Fruit fly (Drosophila melanogaster) whole organism, embryonic: ENCODE measurements around the gene Exn.

Experiments used
- Abd-B ChIP-seq: fragments of 200-800 bp; sonication (Bioruptor generic); optimal IDR thresholded peaks from 2 replicates; lab custom pipeline; 2018; ENCODE audit warnings: missing biosample characterization, mild to moderate bottlenecking, missing genetic modification characterization, moderate library complexity
- B-H1 ChIP-seq: fragments of 200-800 bp; sonication (Bioruptor generic); IDR thresholded peaks from 3 replicates; pipeline ENCODE4 v1.3.6; 2022; ENCODE audit warnings: missing biosample characterization, missing genetic modification characterization
- B-H2 ChIP-seq: fragments of 200-800 bp; sonication (Bioruptor generic); optimal IDR thresholded peaks from 2 replicates; lab custom pipeline; 2018; ENCODE audit warnings: missing biosample characterization, mild to moderate bottlenecking, missing genetic modification characterization
- CG10267 ChIP-seq: fragments of 200-800 bp; sonication (Bioruptor generic); optimal IDR thresholded peaks from 2 replicates; lab custom pipeline; 2018; ENCODE audit warnings: missing biosample characterization, mild to moderate bottlenecking, missing genetic modification characterization, moderate library complexity
- CG11456 ChIP-seq: fragments of 200-800 bp; sonication (Bioruptor generic); IDR thresholded peaks from 3 replicates; pipeline ENCODE4 v1.3.6; 2022; ENCODE audit warnings: missing biosample characterization, missing genetic modification characterization
- CG12236 ChIP-seq: fragments of 200-800 bp; sonication (Bioruptor generic); optimal IDR thresholded peaks from 2 replicates; lab custom pipeline; 2016; ENCODE audit warnings: missing biosample characterization, missing genetic modification characterization
- CG14667 ChIP-seq: fragments of 200-800 bp; sonication (Bioruptor generic); IDR thresholded peaks from 2 replicates; pipeline ENCODE4 v1.3.6; 2022; ENCODE audit warnings: missing biosample characterization, missing genetic modification characterization
- CG14860 ChIP-seq: fragments of 200-800 bp; sonication (Bioruptor generic); IDR thresholded peaks from 3 replicates; pipeline ENCODE4 v1.3.6; 2022; ENCODE audit warnings: missing biosample characterization, missing genetic modification characterization; ENCODE audit not compliant: partially characterized antibody
- CG15073 ChIP-seq: fragments of 200-800 bp; sonication (Bioruptor generic); optimal IDR thresholded peaks from 2 replicates; lab custom pipeline; 2016; ENCODE audit warnings: missing biosample characterization, missing genetic modification characterization
- CG1647 ChIP-seq: fragments of 200-800 bp; sonication (Bioruptor generic); optimal IDR thresholded peaks from 3 replicates; lab custom pipeline; 2016; ENCODE audit warnings: missing biosample characterization, missing genetic modification characterization
- CG17829 ChIP-seq: fragments of 200-800 bp; optimal IDR thresholded peaks from 2 replicates; lab custom pipeline; 2019; ENCODE audit warnings: missing biosample characterization, mild to moderate bottlenecking, missing genetic modification characterization, moderate library complexity
- CG18011 ChIP-seq: fragments of 200-800 bp; sonication (Bioruptor generic); optimal IDR thresholded peaks from 2 replicates; lab custom pipeline; 2017; ENCODE audit warnings: missing biosample characterization, missing genetic modification characterization, mild to moderate bottlenecking, moderate library complexity, missing genotype
- CG2129 ChIP-seq: fragments of 200-800 bp; sonication (Bioruptor generic); IDR thresholded peaks from 2 replicates; pipeline ENCODE4 v1.3.6; 2022; ENCODE audit warnings: missing biosample characterization, missing genetic modification characterization; ENCODE audit not compliant: partially characterized antibody
- CG2199 ChIP-seq: fragments of 200-800 bp; sonication (Bioruptor generic); IDR thresholded peaks from 3 replicates; pipeline ENCODE4 v1.3.6; 2022; ENCODE audit warnings: missing biosample characterization, missing genetic modification characterization
- CG2202 ChIP-seq: fragments of 200-800 bp; sonication (Bioruptor generic); optimal IDR thresholded peaks from 2 replicates; lab custom pipeline; 2018; ENCODE audit warnings: missing biosample characterization, mild to moderate bottlenecking, missing genetic modification characterization
- CG34422 ChIP-seq: fragments of 200-800 bp; sonication (Bioruptor generic); IDR thresholded peaks from 3 replicates; pipeline ENCODE4 v1.3.6; 2022; ENCODE audit warnings: missing biosample characterization, missing genetic modification characterization
- CG6175 ChIP-seq: fragments of 200-800 bp; sonication (Bioruptor generic); IDR thresholded peaks from 3 replicates; pipeline ENCODE4 v1.3.6; 2022; ENCODE audit warnings: missing biosample characterization, missing genetic modification characterization
- D19A ChIP-seq: fragments of 200-800 bp; optimal IDR thresholded peaks from 3 replicates; lab custom pipeline; 2019; ENCODE audit warnings: missing biosample characterization, mild to moderate bottlenecking, missing genetic modification characterization, moderate library complexity
- D19B ChIP-seq: fragments of 200-800 bp; sonication (Bioruptor generic); optimal IDR thresholded peaks from 2 replicates; lab custom pipeline; 2017; ENCODE audit warnings: missing biosample characterization, mild to moderate bottlenecking, missing genetic modification characterization
- Dbx ChIP-seq: fragments of 200-800 bp; sonication (Bioruptor generic); IDR thresholded peaks from 3 replicates; pipeline ENCODE4 v1.3.6; 2022; ENCODE audit warnings: missing biosample characterization, missing genetic modification characterization
- Dfd ChIP-seq, 2 experiments: fragments of >200 bp; optimal IDR thresholded peaks; 2 replicates each; lab custom pipeline; 2017; ENCODE audit warnings: missing biosample characterization in 2 of 2, missing genetic modification characterization in 2 of 2
- Dll ChIP-seq: fragments of 200-800 bp; sonication (Bioruptor generic); IDR thresholded peaks from 4 replicates; pipeline ENCODE4 v1.3.6; 2022; ENCODE audit warnings: missing biosample characterization, missing genetic modification characterization; ENCODE audit not compliant: partially characterized antibody
- Eip74EF ChIP-seq, 2 experiments: fragments of 200-800 bp in 1 of 2; fragments of >200 bp in 1 of 2; sonication (Bioruptor generic) in 1 of 2; optimal IDR thresholded peaks; 2 replicates each; lab custom pipeline; 2017 to 2019; ENCODE audit warnings: missing biosample characterization in 2 of 2, missing genetic modification characterization in 2 of 2, mild to moderate bottlenecking in 1 of 2, moderate library complexity in 1 of 2
- H15 ChIP-seq: fragments of 200-800 bp; sonication (Bioruptor generic); IDR thresholded peaks from 3 replicates; pipeline ENCODE4 v1.3.6; 2022; ENCODE audit warnings: missing biosample characterization, missing genetic modification characterization
- HHEX ChIP-seq: fragments of 200-800 bp; sonication (Bioruptor generic); optimal IDR thresholded peaks from 3 replicates; lab custom pipeline; 2017; ENCODE audit warnings: missing biosample characterization, mild to moderate bottlenecking, missing genetic modification characterization, missing genetic modification reagents
- MBD-R2 ChIP-seq: fragments of 200-800 bp; sonication (Bioruptor generic); IDR thresholded peaks from 2 replicates; pipeline ENCODE4 v1.3.6; 2022; ENCODE audit warnings: missing biosample characterization, missing genetic modification characterization
- MESR4 ChIP-seq: fragments of 200-800 bp; sonication (Bioruptor generic); optimal IDR thresholded peaks from 2 replicates; lab custom pipeline; 2018; ENCODE audit warnings: missing biosample characterization, mild to moderate bottlenecking, missing genetic modification characterization, moderate library complexity
- Med ChIP-seq: fragments of 200-800 bp; sonication (Bioruptor generic); peaks from one replicate; lab custom pipeline; 2016; ENCODE audit warnings: missing biosample characterization, missing genetic modification characterization, mild to moderate bottlenecking, inconsistent platforms, moderate library complexity
- NC2α ChIP-seq: fragments of 200-800 bp; sonication (Bioruptor generic); optimal IDR thresholded peaks from 2 replicates; lab custom pipeline; 2016; ENCODE audit warnings: missing biosample characterization, missing genetic modification characterization
- Oli ChIP-seq: fragments of 200-800 bp; sonication (Bioruptor generic); optimal IDR thresholded peaks from 2 replicates; lab custom pipeline; 2018; ENCODE audit warnings: missing biosample characterization, mild to moderate bottlenecking, missing genetic modification characterization, moderate library complexity
- Opbp ChIP-seq: fragments of 200-800 bp; sonication (Bioruptor generic); IDR thresholded peaks from 3 replicates; pipeline ENCODE4 v1.3.6; 2022; ENCODE audit warnings: missing biosample characterization, missing genetic modification characterization; ENCODE audit not compliant: partially characterized antibody
- Poxn ChIP-seq: fragments of 200-800 bp; sonication (Bioruptor generic); IDR thresholded peaks from 2 replicates; pipeline ENCODE4 v1.3.6; 2022; ENCODE audit warnings: missing biosample characterization, missing genetic modification characterization
- Sry-δ ChIP-seq: fragments of 200-800 bp; sonication (Bioruptor generic); optimal IDR thresholded peaks from 2 replicates; lab custom pipeline; 2016; ENCODE audit warnings: missing biosample characterization, missing genetic modification characterization
- Tbp ChIP-seq: fragments of >200 bp; optimal IDR thresholded peaks from 2 replicates; lab custom pipeline; 2018; ENCODE audit warnings: missing biosample characterization, missing genetic modification characterization
- Xrp1 ChIP-seq: fragments of 200-800 bp; sonication (Bioruptor generic); IDR thresholded peaks from 2 replicates; pipeline ENCODE4 v1.3.6; 2022; ENCODE audit warnings: missing biosample characterization, missing genetic modification characterization
- bsh ChIP-seq, 2 experiments: fragments of 200-800 bp; sonication (Bioruptor generic); optimal IDR thresholded peaks; 2 replicates each; lab custom pipeline; 2017 to 2018; ENCODE audit warnings: mild to moderate bottlenecking in 2 of 2, missing biosample characterization in 2 of 2, missing genetic modification characterization in 2 of 2, moderate library complexity in 1 of 2
- caup ChIP-seq: fragments of 200-800 bp; sonication (Bioruptor generic); optimal IDR thresholded peaks from 3 replicates; lab custom pipeline; 2017; ENCODE audit warnings: missing biosample characterization, mild to moderate bottlenecking, missing genetic modification characterization, moderate library complexity; ENCODE audit not compliant: severe bottlenecking
- dimm ChIP-seq: fragments of 200-800 bp; sonication (Bioruptor generic); IDR thresholded peaks from 2 replicates; pipeline ENCODE4 v1.3.6; 2022; ENCODE audit warnings: missing biosample characterization, missing genetic modification characterization
- ham ChIP-seq: fragments of 200-800 bp; sonication (Bioruptor generic); IDR thresholded peaks from 2 replicates; pipeline ENCODE4 v1.3.6; 2022; ENCODE audit warnings: missing biosample characterization, missing genetic modification characterization
- hkb ChIP-seq, 2 experiments: fragments of 200-800 bp in 1 of 2; fragments of >200 bp in 1 of 2; sonication (Bioruptor generic) in 1 of 2; IDR thresholded peaks in 1 of 2; optimal IDR thresholded peaks in 1 of 2; 2 replicates each; pipeline versions ENCODE4 v1.3.6 to Lab custom; 2017 to 2022; ENCODE audit warnings: missing biosample characterization in 1 of 2, missing genetic modification characterization in 1 of 2
- inv ChIP-seq: fragments of 200-800 bp; sonication (Bioruptor generic); IDR thresholded peaks from 2 replicates; pipeline ENCODE4 v1.3.6; 2022; ENCODE audit warnings: missing biosample characterization, missing genetic modification characterization; ENCODE audit not compliant: partially characterized antibody
- jumu ChIP-seq: fragments of 200-800 bp; sonication (Bioruptor generic); optimal IDR thresholded peaks from 3 replicates; lab custom pipeline; 2016; ENCODE audit warnings: missing biosample characterization, missing genetic modification characterization
- lbe ChIP-seq: fragments of 200-800 bp; sonication (Bioruptor generic); optimal IDR thresholded peaks from 2 replicates; lab custom pipeline; 2016; ENCODE audit warnings: missing biosample characterization, mild to moderate bottlenecking, missing genetic modification characterization
- pan ChIP-seq, 4 experiments: fragments of >200 bp in 3 of 4; fragments of 200-800 bp in 1 of 4; sonication (Bioruptor generic) in 1 of 4; optimal IDR thresholded peaks in 3 of 4; IDR thresholded peaks in 1 of 4; 2 replicates each; pipeline versions ENCODE4 v1.3.6 to Lab custom; 2017 to 2022; ENCODE audit warnings: missing biosample characterization in 2 of 4, missing genetic modification characterization in 2 of 4, mixed read lengths in 1 of 4
- pnt ChIP-seq: fragments of 200-800 bp; sonication (Bioruptor generic); optimal IDR thresholded peaks from 3 replicates; lab custom pipeline; 2016; ENCODE audit warnings: missing biosample characterization, missing genetic modification characterization
- pzg ChIP-seq: fragments of 200-800 bp; sonication (Bioruptor generic); optimal IDR thresholded peaks from 3 replicates; lab custom pipeline; 2018; ENCODE audit warnings: missing biosample characterization, mild to moderate bottlenecking, missing genetic modification characterization, moderate library complexity
- salm ChIP-seq: fragments of 200-800 bp; sonication (Bioruptor generic); optimal IDR thresholded peaks from 2 replicates; lab custom pipeline; 2018; ENCODE audit warnings: missing biosample characterization, mild to moderate bottlenecking, missing genetic modification characterization
- slbo ChIP-seq: fragments of 200-800 bp; sonication (Bioruptor generic); IDR thresholded peaks from 2 replicates; pipeline ENCODE4 v1.3.6; 2022; ENCODE audit warnings: missing biosample characterization, missing genetic modification characterization
- trem ChIP-seq: fragments of 200-800 bp; optimal IDR thresholded peaks from 3 replicates; lab custom pipeline; 2019; ENCODE audit warnings: missing biosample characterization, mild to moderate bottlenecking, missing genetic modification characterization, moderate library complexity
- vvl ChIP-seq: fragments of 200-800 bp; sonication (Bioruptor generic); IDR thresholded peaks from 2 replicates; pipeline ENCODE4 v1.3.6; 2022; ENCODE audit warnings: missing biosample characterization, missing genetic modification characterization

Exn gene

dm6 chr3L:17016576-17016917 lies 46.7 kb downstream of the Exn start (continued):
- TF ChIP-seq Dbx (GFP tag; lab: Robert Waterston, UW): no peak
- no peak for TF ChIP-seq Eip74EF (GFP tag; optimal IDR thresholded peaks at IDR 0.05; lab: Kevin White, UChicago)
- no peak for TF ChIP-seq Sry-δ
- no peak for TF ChIP-seq Dfd (GFP tag; optimal IDR thresholded peaks at IDR 0.05; lab: Kevin White, UChicago)
- no peak for TF ChIP-seq slbo (GFP tag; lab: Robert Waterston, UW)
- no peak for TF ChIP-seq CG2129 (GFP tag; lab: Robert Waterston, UW)
- no peak for TF ChIP-seq CG10267 (tag; lab: Kevin White, UChicago)
- no peak for TF ChIP-seq CG6175
- no peak for TF ChIP-seq hkb (optimal IDR thresholded peaks at IDR 0.05; lab: Kevin White, UChicago)
- TF ChIP-seq hkb (GFP tag; IDR thresholded peaks at IDR 0.05; lab: Robert Waterston, UW): no peak
- TF ChIP-seq inv (GFP tag; lab: Robert Waterston, UW): no peak
- no peak for TF ChIP-seq Tbp
- TF ChIP-seq CG11456 (GFP tag; lab: Robert Waterston, UW): no peak
- TF ChIP-seq dimm (GFP tag; lab: Robert Waterston, UW): no peak
- no peak for TF ChIP-seq Poxn (GFP tag; lab: Robert Waterston, UW)
- TF ChIP-seq Opbp (GFP tag; lab: Robert Waterston, UW): peak; percentile 61; the same call in 1 of the 3 replicates
- no peak for TF ChIP-seq CG12236 (GFP tag; lab: Kevin White, UChicago)
- no peak for TF ChIP-seq CG15073
- TF ChIP-seq CG2202: no peak
- 0 out of 4 replicates have a peak, but pooled peaks have one; percentile 1 for TF ChIP-seq Dll (GFP tag; lab: Robert Waterston, UW)
- TF ChIP-seq H15 (GFP tag; lab: Robert Waterston, UW): no peak
- no peak for TF ChIP-seq CG1647 (GFP tag; lab: Kevin White, UChicago)
- no peak for TF ChIP-seq pzg (GFP tag; lab: Kevin White, UChicago)
- TF ChIP-seq pan (optimal IDR thresholded peaks at IDR 0.05; lab: Kevin White, UChicago): no peak
- peak in 1 of 2 experiments; percentile 1 for TF ChIP-seq pan (GFP tag; optimal IDR thresholded peaks at IDR 0.05 in 1 of 2, IDR thresholded peaks at IDR 0.05 in 1 of 2)
- no peak for TF ChIP-seq CG14667 (GFP tag; lab: Robert Waterston, UW)
- no peak for TF ChIP-seq ham (GFP tag; lab: Robert Waterston, UW)
- no peak for TF ChIP-seq CG17829 (tag; lab: Kevin White, UChicago)
- no peak for TF ChIP-seq D19A (tag; lab: Kevin White, UChicago)
- TF ChIP-seq MESR4 (GFP tag; lab: Kevin White, UChicago): peak; percentile 52
- TF ChIP-seq bsh (GFP tag; optimal IDR thresholded peaks at IDR 0.05; lab: Kevin White, UChicago): no peak
- TF ChIP-seq Abd-B (GFP tag; lab: Kevin White, UChicago): no peak
- no peak for TF ChIP-seq CG18011 (GFP tag; lab: Kevin White, UChicago)
- TF ChIP-seq CG34422 (GFP tag; lab: Robert Waterston, UW): no peak; the same call in 2 of the 3 replicates
- TF ChIP-seq NC2α (GFP tag; lab: Kevin White, UChicago): no peak
- no peak for TF ChIP-seq B-H1 (GFP tag; lab: Robert Waterston, UW)
- TF ChIP-seq jumu: no peak
- TF ChIP-seq Xrp1 (GFP tag; lab: Robert Waterston, UW): no peak
- TF ChIP-seq salm (tag; lab: Kevin White, UChicago): no peak
- TF ChIP-seq trem (tag; lab: Kevin White, UChicago): no peak
- TF ChIP-seq pnt: no peak
- peak; percentile 53 for TF ChIP-seq MBD-R2 (GFP tag; lab: Robert Waterston, UW)
- TF ChIP-seq HHEX: no peak
- no peak for TF ChIP-seq caup
- TF ChIP-seq vvl (GFP tag; lab: Robert Waterston, UW): no peak
- TF ChIP-seq lbe (GFP tag; lab: Kevin White, UChicago): no peak
- no peak for TF ChIP-seq Oli
- 0 out of 3 replicates have a peak, but pooled peaks have one; percentile 45 for TF ChIP-seq CG14860 (GFP tag; lab: Robert Waterston, UW)
- no peak for TF ChIP-seq D19B (GFP tag; lab: Kevin White, UChicago)
- TF ChIP-seq Med (GFP tag; lab: Kevin White, UChicago): no peak
- TF ChIP-seq CG2199 (GFP tag; lab: Robert Waterston, UW): no peak
- TF ChIP-seq B-H2 (GFP tag; lab: Kevin White, UChicago): no peak
